Worm (Caenorhabditis elegans) whole organism, L1 larva: ENCODE data around the gene T23E1.1.

Experiments used
- aly-2 ChIP-seq: fragments of 150-350 bp; optimal IDR thresholded peaks from 2 replicates; lab custom pipeline; 2014; ENCODE audit warnings: missing biosample characterization, missing genetic modification characterization
- elt-2 ChIP-seq: sonication (generic microtip); optimal IDR thresholded peaks from 2 replicates; lab custom pipeline; 2016; ENCODE audit warnings: missing genetic modification characterization, mild to moderate bottlenecking, inconsistent platforms, missing compliant biosample characterization, missing genetic modification reagents
- lin-13 ChIP-seq: fragments of 150-350 bp; optimal IDR thresholded peaks from 2 replicates; lab custom pipeline; 2014; ENCODE audit warnings: missing biosample characterization, missing genetic modification reagents, missing genetic modification characterization
- lir-3 ChIP-seq: sonication (generic microtip); optimal IDR thresholded peaks from 2 replicates; lab custom pipeline; 2016; ENCODE audit warnings: mild to moderate bottlenecking, missing genetic modification characterization, moderate library complexity, missing compliant biosample characterization; ENCODE audit not compliant: poor library complexity
- unc-130 ChIP-seq: fragments of 150-350 bp; optimal IDR thresholded peaks from 2 replicates; lab custom pipeline; 2017; ENCODE audit warnings: missing biosample characterization, missing genetic modification characterization, inconsistent platforms

DNA sequence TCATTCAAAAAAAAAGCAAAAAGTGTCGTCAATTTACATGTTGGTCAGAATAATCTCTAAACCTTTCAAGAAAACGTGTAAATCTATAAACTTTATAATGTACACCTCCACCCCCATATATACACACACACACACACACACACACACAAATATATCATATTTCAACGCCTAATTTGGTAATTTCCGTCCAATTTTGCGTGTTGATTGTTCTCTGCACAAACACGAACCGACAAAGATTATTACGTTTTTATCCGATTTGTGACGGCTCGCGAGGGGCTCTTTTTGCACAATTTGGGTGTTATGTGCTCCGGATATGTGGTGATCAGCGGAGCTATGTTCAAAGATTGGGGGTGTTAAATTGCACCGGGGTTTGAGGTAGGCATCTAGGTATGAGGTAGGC is 31.8 kb downstream of the T23E1.1 start:
- no peak for TF ChIP-seq lir-3 (tag; lab: Kevin White, UChicago)
- TF ChIP-seq aly-2 (tag; lab: Kevin White, UChicago) = no peak
- TF ChIP-seq unc-130 (tag; lab: Kevin White, UChicago) = no peak
- TF ChIP-seq lin-13 (GFP tag; lab: Kevin White, UChicago) = no peak
- no peak for TF ChIP-seq elt-2 (tag; lab: Kevin White, UChicago)
